Worm (Caenorhabditis elegans): ENCODE measurements around the gene spp-31.

DNA sequence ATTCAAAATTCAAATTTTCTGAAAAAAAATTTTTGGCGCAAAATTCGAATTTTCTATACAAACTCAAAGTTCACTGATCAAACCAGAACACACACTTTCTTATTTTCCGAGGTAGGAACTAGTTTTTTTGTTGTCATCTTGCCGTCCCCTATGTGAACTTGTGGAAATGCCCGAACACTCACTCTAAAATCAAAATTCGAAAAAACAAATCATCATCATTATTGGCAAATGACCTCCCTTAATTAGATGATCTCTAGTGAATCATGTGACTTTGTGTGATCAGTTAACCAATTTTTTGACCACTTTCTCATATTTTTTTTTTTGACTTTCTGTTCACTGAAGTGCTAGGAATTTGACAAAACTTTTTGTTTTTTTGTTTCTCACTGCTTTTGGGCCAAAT, 46.1 kb downstream of the spp-31 start:
- TF ChIP-seq dmd-8 (GFP tag; IDR thresholded peaks at IDR 0.05) (no peak), egl-43 (GFP tag; IDR thresholded peaks at IDR 0.05) (no peak), mxl-2 (GFP tag; conservative IDR thresholded peaks at IDR 0.05) (no peak), pha-4 (GFP tag; IDR thresholded peaks at IDR 0.05) (no peak), pha-4 (tag; optimal IDR thresholded peaks at IDR 0.05) (no peak), nhr-77 (tag; optimal IDR thresholded peaks at IDR 0.05) (no peak), R02D3.7 (tag; optimal IDR thresholded peaks at IDR 0.05) (no peak), gei-8 (GFP tag; optimal IDR thresholded peaks at IDR 0.05) (no peak), pqm-1 (tag; optimal IDR thresholded peaks at IDR 0.05) (no peak), egl-27 (tag; optimal IDR thresholded peaks at IDR 0.05) (no peak), nhr-237 (tag; optimal IDR thresholded peaks at IDR 0.05) (no peak), ztf-11 (tag; optimal IDR thresholded peaks at IDR 0.05) (no peak)
